Fruit fly (Drosophila melanogaster) whole organism, pupa: ENCODE results near the gene CG17780.

Experiments used
- CG17806 ChIP-seq: fragments of 200-800 bp; sonication (Bioruptor generic); optimal IDR thresholded peaks from 2 replicates; lab custom pipeline; 2018; ENCODE audit warnings: missing biosample characterization, mild to moderate bottlenecking, missing genetic modification characterization, moderate library complexity
- CG34367 ChIP-seq: fragments of 200-800 bp; sonication (Bioruptor generic); optimal IDR thresholded peaks from 2 replicates; lab custom pipeline; 2018; ENCODE audit warnings: missing biosample characterization, mild to moderate bottlenecking, missing genetic modification characterization
- CG4496 ChIP-seq: fragments of 200-800 bp; sonication (Bioruptor generic); IDR thresholded peaks from 3 replicates; pipeline ENCODE4 v1.3.6; 2022; ENCODE audit warnings: missing biosample characterization, missing genetic modification characterization
- CG8159 ChIP-seq: fragments of 200-800 bp; sonication (Bioruptor generic); optimal IDR thresholded peaks from 3 replicates; lab custom pipeline; 2018; ENCODE audit warnings: missing biosample characterization, mild to moderate bottlenecking, missing genetic modification characterization, moderate library complexity
- CG9948 ChIP-seq: fragments of 200-800 bp; sonication (Bioruptor generic); optimal IDR thresholded peaks from 2 replicates; lab custom pipeline; 2018; ENCODE audit warnings: missing biosample characterization, mild to moderate bottlenecking, missing genetic modification characterization, moderate library complexity
- Snoo ChIP-seq: fragments of 200-800 bp; sonication (Bioruptor generic); optimal IDR thresholded peaks from 3 replicates; lab custom pipeline; 2017; ENCODE audit warnings: missing biosample characterization, mild to moderate bottlenecking, missing genetic modification characterization, inconsistent platforms

- no peak for TF ChIP-seq CG8159
- no peak for TF ChIP-seq CG9948 (tag; lab: Kevin White, UChicago)
- no peak for TF ChIP-seq CG34367
- no peak for TF ChIP-seq Snoo (tag; lab: Kevin White, UChicago)
- TF ChIP-seq CG17806 = no peak
- TF ChIP-seq CG4496 (GFP tag; lab: Robert Waterston, UW) = no peak
Observed at dm6 chr3R:24359957-24360356, 24.9 kb downstream of the CG17780 start, which contains the start of gene CG18528.
